Fruit fly (Drosophila melanogaster): ENCODE measurements around the gene AdipoR.

DNA sequence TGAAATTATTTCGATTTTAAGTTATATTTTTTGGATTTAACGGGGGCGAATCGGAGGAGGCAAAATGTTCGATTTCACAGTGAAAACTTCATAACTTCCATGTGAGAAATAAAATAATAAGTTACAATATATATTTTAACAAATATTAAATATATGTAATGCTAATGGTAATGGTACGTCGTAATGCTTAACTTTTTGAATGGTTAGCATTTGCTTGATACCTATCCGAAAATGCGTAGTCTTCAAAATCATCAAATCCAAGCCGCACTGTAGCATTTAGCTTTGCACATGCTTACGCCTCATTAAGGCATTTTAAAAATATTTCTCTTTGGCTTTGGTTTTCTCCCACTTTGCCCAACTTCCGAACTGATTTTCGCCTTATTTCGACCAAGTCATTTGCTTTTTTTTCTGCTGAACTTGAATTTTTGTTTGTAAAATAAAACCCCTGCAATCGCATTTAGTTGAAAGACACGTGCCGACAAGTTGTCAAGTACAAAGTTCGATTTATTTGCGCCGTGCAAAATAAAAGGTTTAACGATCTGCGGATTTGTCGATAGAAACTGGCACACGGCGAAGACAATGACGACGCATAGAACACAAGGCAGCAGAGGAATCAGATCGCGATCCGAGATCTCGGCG, 4.8 kb downstream of the AdipoR start:
- no peak for TF ChIP-seq CG12768 (GFP tag; optimal IDR thresholded peaks at IDR 0.05)
- TF ChIP-seq toe (GFP tag; optimal IDR thresholded peaks at IDR 0.05): no peak
- TF ChIP-seq Crg-1 (GFP tag; optimal IDR thresholded peaks at IDR 0.05): no peak
